Fruit fly (Drosophila melanogaster) whole organism, pupa: ENCODE results near the gene CG14229.

Source experiments
- CG12605 ChIP-seq: fragments of 200-800 bp; sonication (Bioruptor generic); IDR thresholded peaks from 2 replicates; pipeline ENCODE4 v1.3.6; 2022; ENCODE audit warnings: missing biosample characterization, missing genetic modification characterization
- CG14655 ChIP-seq: fragments of 200-800 bp; sonication (Bioruptor generic); optimal IDR thresholded peaks from 3 replicates; lab custom pipeline; 2017; ENCODE audit warnings: mild to moderate bottlenecking, missing biosample characterization, missing genetic modification reagents, missing genetic modification characterization
- CG8159 ChIP-seq: fragments of 200-800 bp; sonication (Bioruptor generic); optimal IDR thresholded peaks from 3 replicates; lab custom pipeline; 2018; ENCODE audit warnings: missing biosample characterization, mild to moderate bottlenecking, missing genetic modification characterization, moderate library complexity
- rn ChIP-seq: fragments of 200-800 bp; sonication (Bioruptor generic); IDR thresholded peaks from 2 replicates; pipeline ENCODE4 v1.3.6; 2022; ENCODE audit warnings: missing biosample characterization, missing genetic modification characterization

dm6 chrX:19737872-19738271 is 42.8 kb upstream of the CG14229 start:
- TF ChIP-seq CG12605 (GFP tag; lab: Robert Waterston, UW) (no peak), rn (GFP tag; lab: Robert Waterston, UW) (no peak), CG8159 (no peak), CG14655 (GFP tag; lab: Kevin White, UChicago) (no peak)
